Fruit fly (Drosophila melanogaster) whole organism, embryonic: ENCODE data around the gene CG18596.

ENCODE experiments used
- BEAF-32 ChIP-seq: fragments of 200-800 bp; sonication (Bioruptor generic); optimal IDR thresholded peaks from 3 replicates; lab custom pipeline; 2017; ENCODE audit warnings: missing biosample characterization, missing genetic modification characterization, mild to moderate bottlenecking, moderate library complexity, missing genetic modification reagents
- CG10267 ChIP-seq: fragments of 200-800 bp; sonication (Bioruptor generic); optimal IDR thresholded peaks from 2 replicates; lab custom pipeline; 2018; ENCODE audit warnings: missing biosample characterization, mild to moderate bottlenecking, missing genetic modification characterization, moderate library complexity
- CG10654 ChIP-seq: fragments of 200-800 bp; sonication (Bioruptor generic); optimal IDR thresholded peaks from 2 replicates; lab custom pipeline; 2016; ENCODE audit warnings: missing biosample characterization, missing genetic modification characterization
- CG12104 ChIP-seq: fragments of 200-800 bp; sonication (Bioruptor generic); optimal IDR thresholded peaks from 3 replicates; lab custom pipeline; 2016; ENCODE audit warnings: missing biosample characterization, missing genetic modification characterization
- CG12659 ChIP-seq: fragments of 200-800 bp; sonication (Bioruptor generic); optimal IDR thresholded peaks from 3 replicates; lab custom pipeline; 2017; ENCODE audit warnings: mild to moderate bottlenecking, missing biosample characterization, missing genetic modification reagents, missing genetic modification characterization
- CG12744 ChIP-seq: fragments of 200-800 bp; sonication (Bioruptor generic); optimal IDR thresholded peaks from 2 replicates; lab custom pipeline; 2016; ENCODE audit warnings: missing biosample characterization, missing genetic modification characterization
- CG14014 ChIP-seq: fragments of 200-800 bp; sonication (Bioruptor generic); IDR thresholded peaks from 2 replicates; pipeline ENCODE4 v1.3.6; 2022; ENCODE audit warnings: missing biosample characterization, missing genetic modification characterization
- CG1603 ChIP-seq: fragments of 200-800 bp; sonication (Bioruptor generic); optimal IDR thresholded peaks from 2 replicates; lab custom pipeline; 2019; ENCODE audit warnings: missing biosample characterization, mild to moderate bottlenecking, missing genetic modification characterization, moderate library complexity
- CG16813 ChIP-seq: fragments of 200-800 bp; sonication (Bioruptor generic); IDR thresholded peaks from 3 replicates; pipeline ENCODE4 v1.3.6; 2022; ENCODE audit warnings: missing biosample characterization, missing genetic modification characterization; ENCODE audit not compliant: partially characterized antibody
- CG16815 ChIP-seq: fragments of 200-800 bp; sonication (Bioruptor generic); optimal IDR thresholded peaks from 3 replicates; lab custom pipeline; 2017; ENCODE audit warnings: missing biosample characterization, mild to moderate bottlenecking, missing genetic modification characterization
- CG16863 ChIP-seq: fragments of 200-800 bp; sonication (Bioruptor generic); optimal IDR thresholded peaks from 3 replicates; lab custom pipeline; 2016; ENCODE audit warnings: missing biosample characterization, missing genetic modification characterization
- CG18262 ChIP-seq: fragments of 200-800 bp; optimal IDR thresholded peaks from 3 replicates; lab custom pipeline; 2019; ENCODE audit warnings: missing biosample characterization, mild to moderate bottlenecking, missing genetic modification characterization, moderate library complexity
- CG3163 ChIP-seq: fragments of 200-800 bp; sonication (Bioruptor generic); optimal IDR thresholded peaks from 3 replicates; lab custom pipeline; 2016; ENCODE audit warnings: missing biosample characterization, missing genetic modification characterization
- CG32532 ChIP-seq: fragments of 200-800 bp; sonication (Bioruptor generic); IDR thresholded peaks from 2 replicates; pipeline ENCODE4 v1.3.6; 2022; ENCODE audit warnings: missing biosample characterization, missing genetic modification characterization
- CG33213 ChIP-seq: fragments of 200-800 bp; sonication (Bioruptor generic); optimal IDR thresholded peaks from 3 replicates; lab custom pipeline; 2016; ENCODE audit warnings: missing biosample characterization, missing genetic modification characterization
- CG34376 ChIP-seq: fragments of 200-800 bp; sonication (Bioruptor generic); optimal IDR thresholded peaks from 2 replicates; lab custom pipeline; 2018; ENCODE audit warnings: missing biosample characterization, mild to moderate bottlenecking, missing genetic modification characterization
- CG3838 ChIP-seq: fragments of 200-800 bp; sonication (Bioruptor generic); optimal IDR thresholded peaks from 3 replicates; lab custom pipeline; 2016; ENCODE audit warnings: missing biosample characterization, missing genetic modification characterization
- CG7786 ChIP-seq: fragments of 200-800 bp; sonication (Bioruptor generic); optimal IDR thresholded peaks from 2 replicates; lab custom pipeline; 2016; ENCODE audit warnings: missing biosample characterization, missing genetic modification characterization
- CG7928 ChIP-seq: fragments of 200-800 bp; sonication (Bioruptor generic); optimal IDR thresholded peaks from 2 replicates; lab custom pipeline; 2017; ENCODE audit warnings: missing biosample characterization, mild to moderate bottlenecking, missing genetic modification characterization
- CG8924 ChIP-seq: fragments of 200-800 bp; optimal IDR thresholded peaks from 3 replicates; lab custom pipeline; 2019; ENCODE audit warnings: missing biosample characterization, mild to moderate bottlenecking, missing genetic modification characterization, moderate library complexity
- CG9727 ChIP-seq: fragments of 200-800 bp; sonication (Bioruptor generic); optimal IDR thresholded peaks from 3 replicates; lab custom pipeline; 2017; ENCODE audit warnings: missing biosample characterization, mild to moderate bottlenecking, missing genetic modification characterization
- D19A ChIP-seq: fragments of 200-800 bp; optimal IDR thresholded peaks from 3 replicates; lab custom pipeline; 2019; ENCODE audit warnings: missing biosample characterization, mild to moderate bottlenecking, missing genetic modification characterization, moderate library complexity
- D19B ChIP-seq: fragments of 200-800 bp; sonication (Bioruptor generic); optimal IDR thresholded peaks from 2 replicates; lab custom pipeline; 2017; ENCODE audit warnings: missing biosample characterization, mild to moderate bottlenecking, missing genetic modification characterization
- Deaf1 ChIP-seq: fragments of 200-800 bp; optimal IDR thresholded peaks from 3 replicates; lab custom pipeline; 2019; ENCODE audit warnings: missing biosample characterization, mild to moderate bottlenecking, missing genetic modification characterization, moderate library complexity
- Dip2 ChIP-seq: fragments of 200-800 bp; sonication (Bioruptor generic); IDR thresholded peaks from 2 replicates; pipeline ENCODE4 v1.3.6; 2022; ENCODE audit warnings: missing biosample characterization, missing genetic modification characterization
- HHEX ChIP-seq: fragments of 200-800 bp; sonication (Bioruptor generic); optimal IDR thresholded peaks from 3 replicates; lab custom pipeline; 2017; ENCODE audit warnings: missing biosample characterization, mild to moderate bottlenecking, missing genetic modification characterization, missing genetic modification reagents
- HmgD ChIP-seq: fragments of 200-800 bp; sonication (Bioruptor generic); optimal IDR thresholded peaks from 3 replicates; lab custom pipeline; 2016; ENCODE audit warnings: missing biosample characterization, missing genetic modification characterization
- Hsf ChIP-seq: fragments of 200-800 bp; sonication (Bioruptor generic); optimal IDR thresholded peaks from 3 replicates; lab custom pipeline; 2016; ENCODE audit warnings: missing biosample characterization, missing genetic modification characterization
- Lpt ChIP-seq: fragments of >200 bp; optimal IDR thresholded peaks from 2 replicates; lab custom pipeline; 2018; ENCODE audit warnings: missing biosample characterization, missing genetic modification characterization
- MBD-R2 ChIP-seq: fragments of 200-800 bp; sonication (Bioruptor generic); IDR thresholded peaks from 2 replicates; pipeline ENCODE4 v1.3.6; 2022; ENCODE audit warnings: missing biosample characterization, missing genetic modification characterization
- Max ChIP-seq: fragments of 200-800 bp; sonication (Bioruptor generic); optimal IDR thresholded peaks from 2 replicates; lab custom pipeline; 2016; ENCODE audit warnings: missing biosample characterization, mild to moderate bottlenecking, missing genetic modification characterization
- NK7.1 ChIP-seq: fragments of 200-800 bp; sonication (Bioruptor generic); optimal IDR thresholded peaks from 3 replicates; lab custom pipeline; 2016; ENCODE audit warnings: missing biosample characterization, missing genetic modification characterization
- Nf-YA ChIP-seq: fragments of 200-800 bp; sonication (Bioruptor generic); IDR thresholded peaks from 2 replicates; pipeline ENCODE4 v1.3.6; 2022; ENCODE audit warnings: missing biosample characterization, missing genetic modification characterization
- Ptx1 ChIP-seq: fragments of 200-800 bp; sonication (Bioruptor generic); IDR thresholded peaks from 2 replicates; pipeline ENCODE4 v1.3.6; 2022; ENCODE audit warnings: missing biosample characterization, missing genetic modification characterization
- Rx ChIP-seq: fragments of 200-800 bp; sonication (Bioruptor generic); IDR thresholded peaks from 2 replicates; pipeline ENCODE4 v1.3.6; 2022; ENCODE audit warnings: missing biosample characterization, missing genetic modification characterization
- Scr ChIP-seq: fragments of 200-800 bp; sonication (Bioruptor generic); IDR thresholded peaks from 2 replicates; pipeline ENCODE4 v1.3.6; 2022; ENCODE audit warnings: missing biosample characterization, missing genetic modification characterization; ENCODE audit not compliant: partially characterized antibody
- Xrp1 ChIP-seq: fragments of 200-800 bp; sonication (Bioruptor generic); IDR thresholded peaks from 2 replicates; pipeline ENCODE4 v1.3.6; 2022; ENCODE audit warnings: missing biosample characterization, missing genetic modification characterization
- ac ChIP-seq: fragments of 200-800 bp; sonication (Bioruptor generic); optimal IDR thresholded peaks from 3 replicates; lab custom pipeline; 2017; ENCODE audit warnings: missing biosample characterization, mild to moderate bottlenecking, missing genetic modification characterization
- al ChIP-seq: fragments of 200-800 bp; sonication (Bioruptor generic); IDR thresholded peaks from 2 replicates; pipeline ENCODE4 v1.3.6; 2022; ENCODE audit warnings: missing biosample characterization, missing genetic modification characterization
- ap ChIP-seq: fragments of 200-800 bp; sonication (Bioruptor generic); IDR thresholded peaks from 2 replicates; pipeline ENCODE4 v1.3.6; 2022; ENCODE audit warnings: missing biosample characterization, missing genetic modification characterization
- br ChIP-seq: fragments of >200 bp; optimal IDR thresholded peaks from 2 replicates; lab custom pipeline; 2017
- cad ChIP-seq: fragments of >200 bp; optimal IDR thresholded peaks from 2 replicates; lab custom pipeline; 2017; ENCODE audit warnings: missing biosample characterization, missing genetic modification characterization
- caup ChIP-seq: fragments of 200-800 bp; sonication (Bioruptor generic); optimal IDR thresholded peaks from 3 replicates; lab custom pipeline; 2017; ENCODE audit warnings: missing biosample characterization, mild to moderate bottlenecking, missing genetic modification characterization, moderate library complexity; ENCODE audit not compliant: severe bottlenecking
- chm ChIP-seq: fragments of 200-800 bp; sonication (Bioruptor generic); IDR thresholded peaks from 2 replicates; pipeline ENCODE4 v1.3.6; 2022; ENCODE audit warnings: missing biosample characterization, missing genetic modification characterization
- hkb ChIP-seq, 2 experiments: fragments of 200-800 bp in 1 of 2; fragments of >200 bp in 1 of 2; sonication (Bioruptor generic) in 1 of 2; IDR thresholded peaks in 1 of 2; optimal IDR thresholded peaks in 1 of 2; 2 replicates each; pipeline versions ENCODE4 v1.3.6 to Lab custom; 2017 to 2022; ENCODE audit warnings: missing biosample characterization in 1 of 2, missing genetic modification characterization in 1 of 2
- jigr1 ChIP-seq: fragments of 200-800 bp; sonication (Bioruptor generic); IDR thresholded peaks from 3 replicates; pipeline ENCODE4 v1.3.6; 2022; ENCODE audit warnings: missing biosample characterization, missing genetic modification characterization
- ken ChIP-seq: fragments of 200-800 bp; sonication (Bioruptor generic); IDR thresholded peaks from 3 replicates; pipeline ENCODE4 v1.3.6; 2022; ENCODE audit warnings: missing biosample characterization, missing genetic modification characterization
- maf-S ChIP-seq: fragments of 200-800 bp; sonication (Bioruptor generic); optimal IDR thresholded peaks from 2 replicates; lab custom pipeline; 2016; ENCODE audit warnings: missing biosample characterization, missing genetic modification characterization
- repo ChIP-seq: fragments of 200-800 bp; sonication (Bioruptor generic); optimal IDR thresholded peaks from 2 replicates; lab custom pipeline; 2016; ENCODE audit warnings: missing biosample characterization, missing genetic modification characterization
- ro ChIP-seq: fragments of 200-800 bp; sonication (Bioruptor generic); IDR thresholded peaks from 2 replicates; pipeline ENCODE4 v1.3.6; 2022; ENCODE audit warnings: missing biosample characterization, missing genetic modification characterization
- shn ChIP-seq: fragments of 200-800 bp; sonication (Bioruptor generic); optimal IDR thresholded peaks from 3 replicates; lab custom pipeline; 2016; ENCODE audit warnings: missing biosample characterization, missing genetic modification characterization
- stwl ChIP-seq: fragments of 200-800 bp; sonication (Bioruptor generic); optimal IDR thresholded peaks from 3 replicates; lab custom pipeline; 2018; ENCODE audit warnings: missing biosample characterization, mild to moderate bottlenecking, missing genetic modification characterization, moderate library complexity
- tgo ChIP-seq: fragments of 200-800 bp; sonication (Bioruptor generic); IDR thresholded peaks from 3 replicates; pipeline ENCODE4 v1.3.6; 2022; ENCODE audit warnings: missing biosample characterization, missing genetic modification characterization

CG18596 gene

dm6 chr3R:22420911-22421310 is 45.2 kb downstream of the CG18596 start, which contains the start of the genes Nop56 and mats (continued):
- TF ChIP-seq CG16815 (no peak), CG14014 (GFP tag; lab: Robert Waterston, UW) (no peak), jigr1 (GFP tag; lab: Robert Waterston, UW) (no peak), CG32532 (GFP tag; lab: Robert Waterston, UW) (no peak), cad (GFP tag; lab: Kevin White, UChicago) (no peak), D19B (no peak), BEAF-32 (GFP tag; lab: Kevin White, UChicago) (peak; percentile 48), Dip2 (GFP tag; lab: Robert Waterston, UW) (no peak), CG8924 (tag; lab: Kevin White, UChicago) (peak; percentile 72), MBD-R2 (GFP tag; lab: Robert Waterston, UW) (peak; percentile 79), Hsf (GFP tag; lab: Kevin White, UChicago) (no peak), tgo (GFP tag; lab: Robert Waterston, UW) (no peak), Scr (GFP tag; lab: Robert Waterston, UW) (peak; percentile 35; the same call in 1 of the 2 replicates), Nf-YA (GFP tag; lab: Robert Waterston, UW) (no peak), CG16813 (GFP tag; lab: Robert Waterston, UW) (no peak), CG33213 (GFP tag; lab: Kevin White, UChicago) (peak; percentile 6), CG12659 (GFP tag; lab: Kevin White, UChicago) (peak; percentile 72), Deaf1 (tag; lab: Kevin White, UChicago) (no peak), ken (GFP tag; lab: Robert Waterston, UW) (no peak), al (GFP tag; lab: Robert Waterston, UW) (no peak), repo (GFP tag; lab: Kevin White, UChicago) (no peak), CG18262 (tag; lab: Kevin White, UChicago) (no peak), br (lab: Kevin White, UChicago) (no peak), NK7.1 (GFP tag; lab: Kevin White, UChicago) (no peak), CG16863 (GFP tag; lab: Kevin White, UChicago) (no peak), Max (peak; percentile 98), HHEX (GFP tag; lab: Kevin White, UChicago) (no peak), Lpt (GFP tag; lab: Kevin White, UChicago) (no peak), CG7928 (GFP tag; lab: Kevin White, UChicago) (no peak), D19A (no peak), ac (GFP tag; lab: Kevin White, UChicago) (no peak), shn (GFP tag; lab: Kevin White, UChicago) (no peak), Ptx1 (GFP tag; lab: Robert Waterston, UW) (no peak), Rx (GFP tag; lab: Robert Waterston, UW) (no peak), ap (no peak), maf-S (GFP tag; lab: Kevin White, UChicago) (no peak), ro (GFP tag; lab: Robert Waterston, UW) (no peak), stwl (tag; lab: Kevin White, UChicago) (peak; percentile 87), HmgD (GFP tag; lab: Kevin White, UChicago) (no peak), hkb (optimal IDR thresholded peaks at IDR 0.05; lab: Kevin White, UChicago) (no peak), hkb (GFP tag; IDR thresholded peaks at IDR 0.05; lab: Robert Waterston, UW) (no peak), CG10654 (GFP tag; lab: Kevin White, UChicago) (no peak), chm (GFP tag; lab: Robert Waterston, UW) (no peak), CG3163 (GFP tag; lab: Kevin White, UChicago) (no peak), Xrp1 (GFP tag; lab: Robert Waterston, UW) (no peak), CG34376 (GFP tag; lab: Kevin White, UChicago) (peak; percentile 17), CG12744 (no peak), caup (GFP tag; lab: Kevin White, UChicago) (peak; percentile 33), CG9727 (no peak), CG12104 (GFP tag; lab: Kevin White, UChicago) (no peak), CG7786 (GFP tag; lab: Kevin White, UChicago) (no peak), CG10267 (tag; lab: Kevin White, UChicago) (peak; percentile 62), CG1603 (tag; lab: Kevin White, UChicago) (peak; percentile 74), CG3838 (no peak)
